Worm (Caenorhabditis elegans) whole organism, L3 larva: ENCODE results near the gene F14F9.5.

ENCODE experiments used
- R02D3.7 ChIP-seq: fragments of 150-350 bp; optimal IDR thresholded peaks from 2 replicates; lab custom pipeline; 2014; ENCODE audit warnings: missing biosample characterization, missing genetic modification characterization
- aly-2 ChIP-seq: fragments of 150-350 bp; optimal IDR thresholded peaks from 2 replicates; lab custom pipeline; 2014; ENCODE audit warnings: missing biosample characterization, missing genetic modification characterization
- ceh-16 ChIP-seq: sonication (generic microtip); optimal IDR thresholded peaks from 2 replicates; lab custom pipeline; 2017; ENCODE audit warnings: missing biosample characterization, missing genetic modification characterization
- ceh-82 ChIP-seq: fragments of 150-350 bp; optimal IDR thresholded peaks from 2 replicates; lab custom pipeline; 2014; ENCODE audit warnings: missing biosample characterization, missing genetic modification characterization
- daf-12 ChIP-seq: fragments of 150-350 bp; optimal IDR thresholded peaks from 2 replicates; lab custom pipeline; 2014; ENCODE audit warnings: missing biosample characterization, missing genetic modification reagents, missing genetic modification characterization
- egl-27 ChIP-seq: sonication (generic microtip); optimal IDR thresholded peaks from 4 replicates; lab custom pipeline; 2017; ENCODE audit warnings: missing biosample characterization, missing genetic modification reagents, missing genetic modification characterization
- egl-5 ChIP-seq: fragments of 150-350 bp; optimal IDR thresholded peaks from 2 replicates; lab custom pipeline; 2017; ENCODE audit warnings: missing biosample characterization, missing genetic modification reagents, missing genetic modification characterization, inconsistent platforms
- elt-1 ChIP-seq: fragments of 150-350 bp; optimal IDR thresholded peaks from 2 replicates; lab custom pipeline; 2014; ENCODE audit warnings: missing biosample characterization, missing genetic modification characterization
- elt-2 ChIP-seq: sonication (generic microtip); optimal IDR thresholded peaks from 2 replicates; lab custom pipeline; 2016; ENCODE audit warnings: missing genetic modification reagents, mild to moderate bottlenecking, missing genetic modification characterization, missing compliant biosample characterization
- eor-1 ChIP-seq, 2 experiments: fragments of 150-350 bp; optimal IDR thresholded peaks; 2 replicates each; lab custom pipeline; 2014 to 2018; ENCODE audit warnings: missing biosample characterization in 2 of 2, missing genetic modification characterization in 2 of 2
- fkh-10 ChIP-seq: sonication (generic microtip); optimal IDR thresholded peaks from 2 replicates; lab custom pipeline; 2017; ENCODE audit warnings: missing biosample characterization, missing genetic modification reagents, missing genetic modification characterization
- fkh-2 ChIP-seq: fragments of 150-350 bp; optimal IDR thresholded peaks from 2 replicates; lab custom pipeline; 2014; ENCODE audit warnings: missing biosample characterization, missing genetic modification reagents, missing genetic modification characterization
- fos-1 ChIP-seq: fragments of 150-350 bp; optimal IDR thresholded peaks from 2 replicates; lab custom pipeline; 2014; ENCODE audit warnings: missing biosample characterization, missing genetic modification characterization
- hmg-11 ChIP-seq: sonication (generic microtip); optimal IDR thresholded peaks from 2 replicates; lab custom pipeline; 2016; ENCODE audit warnings: missing genetic modification characterization, missing compliant biosample characterization
- jun-1 ChIP-seq: fragments of 150-350 bp; optimal IDR thresholded peaks from 2 replicates; lab custom pipeline; 2014; ENCODE audit warnings: missing biosample characterization, missing genetic modification reagents, missing genetic modification characterization
- lsy-12 ChIP-seq: sonication (generic microtip); optimal IDR thresholded peaks from 2 replicates; lab custom pipeline; 2016; ENCODE audit warnings: mild to moderate bottlenecking, missing genetic modification characterization, missing compliant biosample characterization
- mml-1 ChIP-seq: fragments of 150-350 bp; sonication (generic microtip); optimal IDR thresholded peaks from 3 replicates; lab custom pipeline; 2014; ENCODE audit warnings: missing biosample characterization, missing genetic modification characterization
- nhr-11 ChIP-seq: fragments of 150-350 bp; optimal IDR thresholded peaks from 2 replicates; lab custom pipeline; 2014; ENCODE audit warnings: missing biosample characterization, missing genetic modification characterization
- nhr-28 ChIP-seq: fragments of 150-350 bp; optimal IDR thresholded peaks from 2 replicates; lab custom pipeline; 2014; ENCODE audit warnings: missing biosample characterization, missing genetic modification characterization
- nhr-43 ChIP-seq: sonication (generic microtip); optimal IDR thresholded peaks from 2 replicates; lab custom pipeline; 2016; ENCODE audit warnings: mild to moderate bottlenecking, missing genetic modification characterization, missing compliant biosample characterization; ENCODE audit not compliant: poor library complexity, severe bottlenecking
- nhr-67 ChIP-seq: fragments of 150-350 bp; optimal IDR thresholded peaks from 2 replicates; lab custom pipeline; 2014; ENCODE audit warnings: missing biosample characterization, missing genetic modification characterization
- nhr-76 ChIP-seq: fragments of 150-350 bp; sonication (generic microtip); optimal IDR thresholded peaks from 5 replicates; lab custom pipeline; 2014; ENCODE audit warnings: missing biosample characterization, missing genetic modification characterization
- nhr-77 ChIP-seq: fragments of 150-350 bp; optimal IDR thresholded peaks from 2 replicates; lab custom pipeline; 2014; ENCODE audit warnings: missing biosample characterization, missing genetic modification characterization
- sea-2 ChIP-seq: fragments of 150-350 bp; sonication (generic microtip); optimal IDR thresholded peaks from 4 replicates; lab custom pipeline; 2014; ENCODE audit warnings: missing biosample characterization, missing genetic modification reagents, missing genetic modification characterization
- skn-1 ChIP-seq: fragments of 150-350 bp; optimal IDR thresholded peaks from 2 replicates; lab custom pipeline; 2014; ENCODE audit warnings: missing biosample characterization, missing genetic modification characterization
- snpc-4 ChIP-seq: fragments of 150-350 bp; optimal IDR thresholded peaks from 2 replicates; lab custom pipeline; 2014; ENCODE audit warnings: missing biosample characterization, missing genetic modification characterization
- tbx-2 ChIP-seq: sonication (generic microtip); optimal IDR thresholded peaks from 2 replicates; lab custom pipeline; 2016; ENCODE audit warnings: mild to moderate bottlenecking, missing genetic modification characterization, missing compliant biosample characterization
- unc-39 ChIP-seq: sonication (generic microtip); optimal IDR thresholded peaks from 4 replicates; lab custom pipeline; 2017; ENCODE audit warnings: missing biosample characterization, missing genetic modification characterization
- unc-62 ChIP-seq: fragments of 150-350 bp; sonication (generic microtip); optimal IDR thresholded peaks from 4 replicates; lab custom pipeline; 2014; ENCODE audit warnings: missing biosample characterization, missing genetic modification reagents, missing genetic modification characterization
- zag-1 ChIP-seq: fragments of 150-350 bp; optimal IDR thresholded peaks from 2 replicates; lab custom pipeline; 2014; ENCODE audit warnings: missing biosample characterization, missing genetic modification characterization
- ztf-11 ChIP-seq: fragments of 150-350 bp; optimal IDR thresholded peaks from 2 replicates; lab custom pipeline; 2014; ENCODE audit warnings: missing biosample characterization, missing genetic modification characterization

The F14F9.5 gene

DNA sequence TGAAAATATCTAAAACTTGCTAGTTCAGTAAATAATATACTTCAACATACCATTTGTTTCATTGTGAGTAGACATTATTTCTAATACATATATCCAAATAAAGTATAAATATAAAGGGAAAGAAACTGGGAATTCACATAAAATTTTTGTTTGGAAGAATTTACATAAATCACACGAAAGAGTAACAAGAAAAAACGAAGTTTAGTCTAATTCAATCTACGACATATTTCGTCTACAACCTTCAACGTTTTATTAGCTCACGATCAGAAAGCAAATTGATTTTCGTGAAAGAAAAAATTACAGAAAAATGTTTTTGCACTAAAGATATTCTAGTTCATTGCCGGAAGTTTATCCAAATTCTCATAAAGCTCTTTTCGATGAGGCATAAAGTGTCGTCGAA lies 29.9 kb upstream of the F14F9.5 start, which contains the start of gene C04F5.2:
Gene C04F5.2, minus strand, starts transcription at position 101 of the 400 bp plus-strand sequence.
- no peak for TF ChIP-seq egl-5
- TF ChIP-seq elt-2 (tag; lab: Kevin White, UChicago) = no peak
- TF ChIP-seq skn-1 (tag; lab: Kevin White, UChicago) = no peak
- TF ChIP-seq nhr-43 = no peak
- no peak for TF ChIP-seq tbx-2 (tag; lab: Kevin White, UChicago)
- TF ChIP-seq nhr-67 (tag; lab: Kevin White, UChicago) = no peak
- no peak for TF ChIP-seq elt-1 (tag; lab: Kevin White, UChicago)
- TF ChIP-seq ceh-16 = no peak
- no peak for TF ChIP-seq fkh-10 (GFP tag; lab: Kevin White, UChicago)
- TF ChIP-seq daf-12 = no peak
- no peak for TF ChIP-seq ceh-82 (tag; lab: Kevin White, UChicago)
- no peak for TF ChIP-seq R02D3.7 (tag; lab: Kevin White, UChicago)
- no peak for TF ChIP-seq sea-2 (GFP tag; lab: Kevin White, UChicago)
- TF ChIP-seq zag-1 (tag; lab: Kevin White, UChicago) = no peak
- TF ChIP-seq egl-27 (tag; lab: Kevin White, UChicago) = no peak
- TF ChIP-seq nhr-28 = no peak

DNA sequence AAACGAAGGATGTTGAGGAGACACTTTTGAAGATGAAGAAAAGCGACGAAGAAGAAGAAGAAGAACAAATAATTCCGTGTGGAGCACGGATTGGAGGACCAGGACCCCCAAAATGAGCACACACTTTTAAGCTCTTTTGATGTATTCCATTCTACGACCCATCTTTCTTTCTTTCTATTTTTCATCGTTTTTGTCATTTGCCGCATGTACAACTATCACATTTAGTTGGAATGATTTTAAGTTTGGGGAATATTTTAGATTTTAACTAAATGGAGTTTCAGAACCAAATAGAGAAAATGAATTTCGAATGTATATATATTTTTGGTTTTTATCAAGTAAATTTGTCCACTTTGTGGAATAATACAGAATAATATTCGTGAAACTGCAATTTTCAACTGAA lies 28.0 kb upstream of the F14F9.5 start, which contains the start of gene unc-46:
Gene unc-46, minus strand, starts transcription at position 101 of the 400 bp plus-strand sequence.
- TF ChIP-seq hmg-11 (tag; lab: Kevin White, UChicago) (no peak), nhr-77 (tag; lab: Kevin White, UChicago) (no peak), mml-1 (tag; lab: Kevin White, UChicago) (no peak)

DNA sequence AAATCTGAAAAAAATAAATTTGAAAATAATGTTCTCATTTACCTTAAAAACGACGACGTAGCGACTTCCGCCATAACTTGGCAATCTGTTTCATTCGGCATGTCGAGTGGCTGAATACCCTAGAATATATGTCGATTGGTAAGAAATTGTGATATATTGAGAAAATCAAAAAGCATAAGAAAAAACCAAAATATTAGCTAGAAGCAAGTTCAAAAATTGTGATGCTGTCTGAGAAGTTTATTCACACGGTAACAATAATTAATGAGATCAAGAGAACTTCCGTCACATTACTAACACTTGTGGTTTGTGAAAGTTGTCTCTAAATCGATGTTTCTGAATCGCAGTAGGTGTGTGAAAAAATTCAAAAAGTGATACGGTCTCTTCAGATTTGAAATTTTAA lies 24.9 kb upstream of the F14F9.5 start, which contains the start of gene srab-1:
Gene srab-1, minus strand, starts transcription at position 101 of the 400 bp plus-strand sequence.
- no peak for TF ChIP-seq unc-39
- no peak for TF ChIP-seq nhr-43
- TF ChIP-seq egl-27 (tag; lab: Kevin White, UChicago) = no peak
- no peak for TF ChIP-seq ceh-82 (tag; lab: Kevin White, UChicago)
- no peak for TF ChIP-seq jun-1 (tag; lab: Kevin White, UChicago)
- no peak for TF ChIP-seq mml-1 (tag; lab: Kevin White, UChicago)
- TF ChIP-seq nhr-67 (tag; lab: Kevin White, UChicago) = no peak
- no peak for TF ChIP-seq fkh-2 (tag; lab: Kevin White, UChicago)

DNA sequence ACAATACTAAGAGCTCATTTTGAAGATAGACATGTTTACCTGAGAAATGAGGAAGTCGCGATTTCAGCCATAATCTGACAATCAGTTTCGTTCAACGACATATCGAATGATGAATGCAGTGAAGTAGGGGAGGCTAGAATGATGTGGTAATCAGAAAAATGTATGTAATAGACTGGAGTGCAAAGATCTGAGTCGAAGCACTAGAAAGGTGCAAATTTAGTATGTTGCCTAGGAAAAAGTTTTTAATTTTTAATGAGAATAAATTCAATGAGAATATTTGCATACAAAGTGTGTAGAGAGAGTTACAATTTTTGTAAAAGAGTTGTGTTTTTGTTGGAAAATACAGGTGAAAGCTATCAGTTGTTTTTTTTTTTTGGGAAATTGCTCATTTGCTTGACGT lies 22.0 kb upstream of the F14F9.5 start, which contains the start of gene srab-2:
Gene srab-2, minus strand, starts transcription at position 101 of the 400 bp plus-strand sequence.
- TF ChIP-seq aly-2 (no peak), unc-62 (GFP tag; lab: Kevin White, UChicago) (no peak), lsy-12 (no peak), nhr-43 (no peak)

DNA sequence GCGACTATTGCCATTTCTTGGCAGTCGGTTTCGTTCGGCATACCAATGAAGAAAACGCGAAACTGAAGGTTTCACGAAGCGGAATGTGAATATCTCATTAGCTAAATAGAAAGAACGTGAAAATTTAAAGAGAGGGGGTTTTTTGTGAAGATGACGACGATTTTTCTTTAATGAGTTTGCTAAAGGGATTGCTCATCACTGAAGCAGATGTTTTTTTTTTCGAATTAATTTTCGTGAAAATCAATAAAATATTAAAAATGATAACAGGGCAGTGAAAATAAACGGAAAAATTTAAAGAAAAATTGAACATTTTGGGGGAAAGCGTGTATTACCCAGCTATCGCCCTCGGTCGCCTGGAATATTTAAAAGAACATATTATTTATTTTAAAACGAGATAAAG lies 19.1 kb upstream of the F14F9.5 start, which contains the start of gene srab-3:
Gene srab-3, minus strand, starts transcription at position 101 of the 400 bp plus-strand sequence.
- no peak for TF ChIP-seq nhr-67 (tag; lab: Kevin White, UChicago)
- TF ChIP-seq eor-1 (tag; optimal IDR thresholded peaks at IDR 0.05; lab: Kevin White, UChicago) = no peak
- no peak for TF ChIP-seq fkh-2 (tag; lab: Kevin White, UChicago)
- no peak for TF ChIP-seq nhr-76 (tag; lab: Kevin White, UChicago)
- TF ChIP-seq fos-1 (tag; lab: Kevin White, UChicago) = no peak
- no peak for TF ChIP-seq R02D3.7 (tag; lab: Kevin White, UChicago)
- no peak for TF ChIP-seq tbx-2 (tag; lab: Kevin White, UChicago)
- no peak for TF ChIP-seq nhr-43
- TF ChIP-seq sea-2 (GFP tag; lab: Kevin White, UChicago) = no peak
- no peak for TF ChIP-seq nhr-11 (tag; lab: Kevin White, UChicago)
- TF ChIP-seq ztf-11 (tag; lab: Kevin White, UChicago) = no peak
- no peak for TF ChIP-seq nhr-77 (tag; lab: Kevin White, UChicago)
- TF ChIP-seq fkh-10 (GFP tag; lab: Kevin White, UChicago) = no peak

DNA sequence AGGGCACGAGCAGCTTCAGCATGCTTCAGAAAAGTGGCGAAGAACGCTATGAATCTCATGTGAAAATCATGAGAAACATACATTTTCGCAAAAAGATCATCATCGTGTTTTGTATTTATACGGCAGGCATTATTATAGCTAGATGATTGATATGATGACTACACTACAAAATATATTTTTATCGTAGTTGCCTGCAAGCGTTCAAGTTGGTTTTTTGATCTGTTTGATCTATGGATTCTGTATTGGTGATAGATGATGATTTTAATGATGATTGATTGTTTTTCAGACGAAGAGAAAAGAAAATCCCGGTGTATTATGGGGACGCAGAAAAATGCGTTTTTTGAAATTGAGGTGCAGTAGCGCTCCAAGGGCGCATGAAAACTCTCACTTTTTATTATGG lies 16.2 kb upstream of the F14F9.5 start, which contains the start of gene ugt-63:
Gene ugt-63, minus strand, starts transcription at position 89 of the 400 bp plus-strand sequence.
- TF ChIP-seq nhr-43 (peak; percentile 63), snpc-4 (tag; lab: Kevin White, UChicago) (no peak)
